Fruit fly (Drosophila melanogaster) whole organism, embryonic: ENCODE measurements around the gene CG43999.

Experiments
- Aef1 ChIP-seq: fragments of 200-800 bp; sonication (Bioruptor generic); IDR thresholded peaks from 3 replicates; pipeline ENCODE4 v1.3.6; 2022; ENCODE audit warnings: missing biosample characterization, missing genetic modification characterization
- Antp ChIP-seq: fragments of 200-800 bp; sonication (Bioruptor generic); optimal IDR thresholded peaks from 3 replicates; lab custom pipeline; 2016; ENCODE audit warnings: missing biosample characterization, missing genetic modification characterization
- BEAF-32 ChIP-seq: fragments of 200-800 bp; sonication (Bioruptor generic); optimal IDR thresholded peaks from 3 replicates; lab custom pipeline; 2017; ENCODE audit warnings: missing biosample characterization, missing genetic modification characterization, mild to moderate bottlenecking, moderate library complexity, missing genetic modification reagents
- CG1024 ChIP-seq: fragments of 200-800 bp; sonication (Bioruptor generic); IDR thresholded peaks from 2 replicates; pipeline ENCODE4 v1.3.6; 2022; ENCODE audit warnings: missing biosample characterization, missing genetic modification characterization
- CG10543 ChIP-seq: fragments of 200-800 bp; sonication (Bioruptor generic); optimal IDR thresholded peaks from 3 replicates; lab custom pipeline; 2017; ENCODE audit warnings: missing biosample characterization, mild to moderate bottlenecking, missing genetic modification characterization, moderate library complexity
- CG11247 ChIP-seq: fragments of 200-800 bp; sonication (Bioruptor generic); IDR thresholded peaks from 2 replicates; pipeline ENCODE4 v1.3.6; 2022; ENCODE audit warnings: missing biosample characterization, missing genetic modification characterization
- CG11696 ChIP-seq: fragments of 200-800 bp; sonication (Bioruptor generic); IDR thresholded peaks from 2 replicates; pipeline ENCODE4 v1.3.6; 2022; ENCODE audit warnings: missing biosample characterization, missing genetic modification characterization
- CG11723 ChIP-seq: fragments of 200-800 bp; sonication (Bioruptor generic); optimal IDR thresholded peaks from 2 replicates; lab custom pipeline; 2017; ENCODE audit warnings: missing biosample characterization, mild to moderate bottlenecking, missing genetic modification characterization
- CG12155 ChIP-seq: fragments of 200-800 bp; sonication (Bioruptor generic); optimal IDR thresholded peaks from 3 replicates; lab custom pipeline; 2016; ENCODE audit warnings: missing biosample characterization, missing genetic modification characterization
- CG14710 ChIP-seq: fragments of 200-800 bp; sonication (Bioruptor generic); optimal IDR thresholded peaks from 3 replicates; lab custom pipeline; 2019; ENCODE audit warnings: missing biosample characterization, mild to moderate bottlenecking, missing genetic modification characterization, moderate library complexity
- CG15479 ChIP-seq: fragments of 200-800 bp; sonication (Bioruptor generic); optimal IDR thresholded peaks from 3 replicates; lab custom pipeline; 2019; ENCODE audit warnings: missing biosample characterization, mild to moderate bottlenecking, missing genetic modification characterization, moderate library complexity
- CG16863 ChIP-seq: fragments of 200-800 bp; sonication (Bioruptor generic); optimal IDR thresholded peaks from 3 replicates; lab custom pipeline; 2016; ENCODE audit warnings: missing biosample characterization, missing genetic modification characterization
- CG17912 ChIP-seq: fragments of 200-800 bp; sonication (Bioruptor generic); optimal IDR thresholded peaks from 2 replicates; lab custom pipeline; 2018; ENCODE audit warnings: missing biosample characterization, mild to moderate bottlenecking, missing genetic modification characterization
- CG18262 ChIP-seq: fragments of 200-800 bp; optimal IDR thresholded peaks from 3 replicates; lab custom pipeline; 2019; ENCODE audit warnings: missing biosample characterization, mild to moderate bottlenecking, missing genetic modification characterization, moderate library complexity
- CG2120 ChIP-seq: fragments of 200-800 bp; sonication (Bioruptor generic); optimal IDR thresholded peaks from 3 replicates; lab custom pipeline; 2016; ENCODE audit warnings: missing biosample characterization, missing genetic modification characterization
- CG2129 ChIP-seq: fragments of 200-800 bp; sonication (Bioruptor generic); IDR thresholded peaks from 2 replicates; pipeline ENCODE4 v1.3.6; 2022; ENCODE audit warnings: missing biosample characterization, missing genetic modification characterization; ENCODE audit not compliant: partially characterized antibody
- CG30403 ChIP-seq: fragments of 200-800 bp; sonication (Bioruptor generic); optimal IDR thresholded peaks from 3 replicates; lab custom pipeline; 2016; ENCODE audit warnings: missing biosample characterization, missing genetic modification characterization
- CG32767 ChIP-seq: fragments of 200-800 bp; sonication (Bioruptor generic); IDR thresholded peaks from 2 replicates; pipeline ENCODE4 v1.3.6; 2022; ENCODE audit warnings: missing biosample characterization, missing genetic modification characterization
- CG34224 ChIP-seq: fragments of 200-800 bp; sonication (Bioruptor generic); IDR thresholded peaks from 3 replicates; pipeline ENCODE4 v1.3.6; 2022; ENCODE audit warnings: missing biosample characterization, missing genetic modification characterization; ENCODE audit not compliant: partially characterized antibody
- CG4328 ChIP-seq: fragments of 200-800 bp; sonication (Bioruptor generic); optimal IDR thresholded peaks from 3 replicates; lab custom pipeline; 2017; ENCODE audit warnings: missing biosample characterization, missing genetic modification reagents, missing genetic modification characterization
- CG4360 ChIP-seq: fragments of 200-800 bp; sonication (Bioruptor generic); IDR thresholded peaks from 2 replicates; pipeline ENCODE4 v1.3.6; 2022; ENCODE audit warnings: missing biosample characterization, missing genetic modification characterization
- CG7372 ChIP-seq: fragments of 200-800 bp; sonication (Bioruptor generic); IDR thresholded peaks from 2 replicates; pipeline ENCODE4 v1.3.6; 2022; ENCODE audit warnings: missing biosample characterization, missing genetic modification characterization
- CG9437 ChIP-seq: fragments of 200-800 bp; sonication (Bioruptor generic); optimal IDR thresholded peaks from 2 replicates; lab custom pipeline; 2018; ENCODE audit warnings: missing biosample characterization, mild to moderate bottlenecking, missing genetic modification characterization
- Doc2 ChIP-seq: fragments of 200-800 bp; sonication (Bioruptor generic); IDR thresholded peaks from 2 replicates; pipeline ENCODE4 v1.3.6; 2022; ENCODE audit warnings: missing biosample characterization, missing genetic modification characterization
- Hmr ChIP-seq: fragments of 200-800 bp; sonication (Bioruptor generic); optimal IDR thresholded peaks from 3 replicates; lab custom pipeline; 2017; ENCODE audit warnings: mild to moderate bottlenecking, missing biosample characterization, missing genetic modification reagents, missing genetic modification characterization
- Lim3 ChIP-seq: fragments of 200-800 bp; sonication (Bioruptor generic); IDR thresholded peaks from 2 replicates; pipeline ENCODE4 v1.3.6; 2022; ENCODE audit warnings: missing biosample characterization, missing genetic modification characterization
- Meics ChIP-seq: fragments of 200-800 bp; sonication (Bioruptor generic); optimal IDR thresholded peaks from 2 replicates; lab custom pipeline; 2017; ENCODE audit warnings: missing biosample characterization, mild to moderate bottlenecking, missing genetic modification characterization
- Opbp ChIP-seq: fragments of 200-800 bp; sonication (Bioruptor generic); IDR thresholded peaks from 3 replicates; pipeline ENCODE4 v1.3.6; 2022; ENCODE audit warnings: missing biosample characterization, missing genetic modification characterization; ENCODE audit not compliant: partially characterized antibody
- PHDP ChIP-seq: fragments of 200-800 bp; sonication (Bioruptor generic); optimal IDR thresholded peaks from 3 replicates; lab custom pipeline; 2018; ENCODE audit warnings: missing biosample characterization, mild to moderate bottlenecking, missing genetic modification characterization, moderate library complexity
- Rfx ChIP-seq: fragments of 200-800 bp; sonication (Bioruptor generic); IDR thresholded peaks from 2 replicates; pipeline ENCODE4 v1.3.6; 2022; ENCODE audit warnings: missing biosample characterization, missing genetic modification characterization
- Rx ChIP-seq: fragments of 200-800 bp; sonication (Bioruptor generic); IDR thresholded peaks from 2 replicates; pipeline ENCODE4 v1.3.6; 2022; ENCODE audit warnings: missing biosample characterization, missing genetic modification characterization
- TFAM ChIP-seq: fragments of 200-800 bp; sonication (Bioruptor generic); optimal IDR thresholded peaks from 2 replicates; lab custom pipeline; 2017; ENCODE audit warnings: missing biosample characterization, missing genetic modification characterization, inconsistent platforms
- bigmax ChIP-seq: fragments of 200-800 bp; sonication (Bioruptor generic); optimal IDR thresholded peaks from 2 replicates; lab custom pipeline; 2018; ENCODE audit warnings: missing biosample characterization, mild to moderate bottlenecking, missing genetic modification characterization
- crc ChIP-seq: fragments of 200-800 bp; sonication (Bioruptor generic); optimal IDR thresholded peaks from 2 replicates; lab custom pipeline; 2016; ENCODE audit warnings: missing biosample characterization, missing genetic modification characterization
- da ChIP-seq: fragments of 200-800 bp; sonication (Bioruptor generic); optimal IDR thresholded peaks from 2 replicates; lab custom pipeline; 2016; ENCODE audit warnings: missing biosample characterization, missing genetic modification characterization
- gem ChIP-seq: fragments of 200-800 bp; sonication (Bioruptor generic); optimal IDR thresholded peaks from 2 replicates; lab custom pipeline; 2019; ENCODE audit warnings: missing biosample characterization, mild to moderate bottlenecking, missing genetic modification characterization, moderate library complexity
- gro ChIP-seq: fragments of 200-800 bp; sonication (Bioruptor generic); optimal IDR thresholded peaks from 2 replicates; lab custom pipeline; 2016; ENCODE audit warnings: missing biosample characterization, missing genetic modification characterization
- gsb ChIP-seq: fragments of 200-800 bp; sonication (Bioruptor generic); IDR thresholded peaks from 2 replicates; pipeline ENCODE4 v1.3.6; 2022; ENCODE audit warnings: missing biosample characterization, missing genetic modification characterization
- her ChIP-seq: fragments of 200-800 bp; sonication (Bioruptor generic); optimal IDR thresholded peaks from 2 replicates; lab custom pipeline; 2016; ENCODE audit warnings: missing biosample characterization, missing genetic modification characterization
- inv ChIP-seq: fragments of 200-800 bp; sonication (Bioruptor generic); IDR thresholded peaks from 2 replicates; pipeline ENCODE4 v1.3.6; 2022; ENCODE audit warnings: missing biosample characterization, missing genetic modification characterization; ENCODE audit not compliant: partially characterized antibody
- lab ChIP-seq: fragments of 200-800 bp; sonication (Bioruptor generic); optimal IDR thresholded peaks from 3 replicates; lab custom pipeline; 2017; ENCODE audit warnings: missing biosample characterization, missing genetic modification characterization, mild to moderate bottlenecking, moderate library complexity, missing genetic modification reagents
- mld ChIP-seq: fragments of 200-800 bp; sonication (Bioruptor generic); IDR thresholded peaks from 3 replicates; pipeline ENCODE4 v1.3.6; 2022; ENCODE audit warnings: missing biosample characterization, missing genetic modification characterization; ENCODE audit not compliant: partially characterized antibody
- phol ChIP-seq: fragments of 200-800 bp; sonication (Bioruptor generic); optimal IDR thresholded peaks from 3 replicates; lab custom pipeline; 2018; ENCODE audit warnings: missing biosample characterization, mild to moderate bottlenecking, missing genetic modification characterization, moderate library complexity
- repo ChIP-seq: fragments of 200-800 bp; sonication (Bioruptor generic); optimal IDR thresholded peaks from 2 replicates; lab custom pipeline; 2016; ENCODE audit warnings: missing biosample characterization, missing genetic modification characterization
- ro ChIP-seq: fragments of 200-800 bp; sonication (Bioruptor generic); IDR thresholded peaks from 2 replicates; pipeline ENCODE4 v1.3.6; 2022; ENCODE audit warnings: missing biosample characterization, missing genetic modification characterization
- sima ChIP-seq: fragments of 200-800 bp; sonication (Bioruptor generic); optimal IDR thresholded peaks from 2 replicates; lab custom pipeline; 2016; ENCODE audit warnings: missing biosample characterization, missing genetic modification characterization
- unc-4 ChIP-seq: fragments of 200-800 bp; sonication (Bioruptor generic); IDR thresholded peaks from 2 replicates; pipeline ENCODE4 v1.3.6; 2022; ENCODE audit warnings: missing biosample characterization, missing genetic modification characterization; ENCODE audit not compliant: partially characterized antibody
- vnd ChIP-seq: fragments of 200-800 bp; sonication (Bioruptor generic); IDR thresholded peaks from 3 replicates; pipeline ENCODE4 v1.3.6; 2022; ENCODE audit warnings: missing biosample characterization, missing genetic modification characterization; ENCODE audit not compliant: partially characterized antibody
- wdn ChIP-seq: fragments of 200-800 bp; sonication (Bioruptor generic); IDR thresholded peaks from 2 replicates; pipeline ENCODE4 v1.3.6; 2022; ENCODE audit warnings: missing biosample characterization, missing genetic modification characterization

CG43999 gene

DNA sequence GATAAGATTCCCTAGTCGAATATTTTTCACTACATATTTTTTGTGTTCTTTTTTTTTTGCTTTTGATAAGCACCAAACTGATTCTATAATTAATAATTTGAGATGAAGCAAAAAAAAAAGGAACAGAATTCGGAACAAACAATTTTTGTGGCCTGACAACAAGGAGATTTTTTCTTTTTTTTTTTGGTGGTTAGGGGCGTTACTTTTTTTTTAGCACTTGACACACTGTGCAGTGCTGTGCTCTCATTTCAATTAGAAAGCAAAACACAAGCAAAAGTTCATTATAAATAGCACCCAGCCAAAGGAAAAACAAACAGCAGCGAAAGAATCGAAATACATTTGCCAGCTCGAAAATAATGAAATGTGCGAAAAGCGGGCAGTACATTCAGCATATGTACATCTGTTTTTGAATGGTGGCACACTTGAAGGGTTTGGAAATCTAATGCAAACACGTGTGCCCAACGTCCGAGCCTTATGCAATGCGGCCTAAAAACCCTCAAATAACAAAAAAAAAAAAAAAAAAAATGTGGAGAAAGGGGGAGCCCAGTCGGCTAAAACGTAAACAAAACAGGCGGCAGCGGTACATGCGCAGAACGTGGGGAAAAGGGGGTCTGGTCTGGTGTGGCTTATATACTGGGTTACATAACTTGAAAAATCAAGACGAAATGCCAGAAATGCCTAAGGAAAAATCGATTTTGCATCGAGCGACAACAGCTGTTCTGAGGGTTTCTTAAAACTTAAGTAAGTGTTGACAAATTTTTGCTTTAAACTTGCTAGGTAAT lies 13.0 kb upstream of the CG43999 start (continued):
- TF ChIP-seq CG7372 (GFP tag; lab: Robert Waterston, UW), result no peak
- TF ChIP-seq Meics (GFP tag; lab: Kevin White, UChicago), result peak; percentile 35
- peak; percentile 54 for TF ChIP-seq lab
- TF ChIP-seq wdn (GFP tag; lab: Robert Waterston, UW), result peak; percentile 71
- TF ChIP-seq BEAF-32 (GFP tag; lab: Kevin White, UChicago), result no peak
- peak; percentile 25; the same call in 1 of the 2 replicates for TF ChIP-seq Rx (GFP tag; lab: Robert Waterston, UW)
- TF ChIP-seq TFAM (GFP tag; lab: Kevin White, UChicago), result no peak
- no peak for TF ChIP-seq CG14710
- TF ChIP-seq Opbp (GFP tag; lab: Robert Waterston, UW), result no peak
- TF ChIP-seq Antp (GFP tag; lab: Kevin White, UChicago), result peak; percentile 44
- peak; percentile 58 for TF ChIP-seq CG30403 (GFP tag; lab: Kevin White, UChicago)
- TF ChIP-seq da (GFP tag; lab: Kevin White, UChicago), result no peak
- TF ChIP-seq CG10543, result no peak
- peak; percentile 10 for TF ChIP-seq crc (GFP tag; lab: Kevin White, UChicago)
- TF ChIP-seq CG15479, result no peak
- no peak for TF ChIP-seq CG17912 (GFP tag; lab: Kevin White, UChicago)
- TF ChIP-seq repo, result no peak
- no peak for TF ChIP-seq CG34224 (GFP tag; lab: Robert Waterston, UW)
- TF ChIP-seq CG4328, result peak; percentile 30
- peak; percentile 61 for TF ChIP-seq Rfx (GFP tag; lab: Robert Waterston, UW)
- TF ChIP-seq CG1024 (GFP tag; lab: Robert Waterston, UW), result no peak
- no peak for TF ChIP-seq her
- peak; percentile 68 for TF ChIP-seq CG2120 (GFP tag; lab: Kevin White, UChicago)
- TF ChIP-seq unc-4 (GFP tag; lab: Robert Waterston, UW), result no peak
- TF ChIP-seq gro (GFP tag; lab: Kevin White, UChicago), result peak; percentile 32
- peak; percentile 9 for TF ChIP-seq CG12155
- no peak for TF ChIP-seq mld (GFP tag; lab: Robert Waterston, UW)
- TF ChIP-seq CG2129 (GFP tag; lab: Robert Waterston, UW), result no peak
- TF ChIP-seq CG16863 (GFP tag; lab: Kevin White, UChicago), result peak; percentile 40
- TF ChIP-seq CG18262 (tag; lab: Kevin White, UChicago), result peak; percentile 19
- no peak for TF ChIP-seq gsb (GFP tag; lab: Robert Waterston, UW)
- peak; percentile 63 for TF ChIP-seq gem (tag; lab: Kevin White, UChicago)
- TF ChIP-seq Lim3 (GFP tag; lab: Robert Waterston, UW), result no peak
- TF ChIP-seq CG32767 (GFP tag; lab: Robert Waterston, UW), result no peak
- TF ChIP-seq CG11723 (GFP tag; lab: Kevin White, UChicago), result no peak
- no peak; the same call in 1 of the 2 replicates for TF ChIP-seq ro
- TF ChIP-seq Aef1 (GFP tag; lab: Robert Waterston, UW), result peak; percentile 50
- TF ChIP-seq inv (GFP tag; lab: Robert Waterston, UW), result no peak
- peak; percentile 20; the same call in 1 of the 2 replicates for TF ChIP-seq CG11247 (GFP tag; lab: Robert Waterston, UW)
- no peak for TF ChIP-seq phol (tag; lab: Kevin White, UChicago)
- TF ChIP-seq sima, result no peak
- TF ChIP-seq Hmr (GFP tag; lab: Kevin White, UChicago), result peak; percentile 54
- TF ChIP-seq Doc2 (GFP tag; lab: Robert Waterston, UW), result no peak
- peak; percentile 48 for TF ChIP-seq PHDP (tag; lab: Kevin White, UChicago)
- TF ChIP-seq bigmax (GFP tag; lab: Kevin White, UChicago), result no peak
- TF ChIP-seq vnd (GFP tag; lab: Robert Waterston, UW), result no peak
- TF ChIP-seq CG4360 (GFP tag; lab: Robert Waterston, UW), result no peak
- no peak for TF ChIP-seq CG11696
- TF ChIP-seq CG9437 (GFP tag; lab: Kevin White, UChicago), result peak; percentile 17
